Worm (Caenorhabditis elegans) whole organism, young adult: Measurements from ENCODE around the gene eco-1.

Experiments used
- F33H1.4 ChIP-seq: fragments of 200-800 bp; sonication (Bioruptor generic); IDR thresholded peaks from 2 replicates; pipeline ENCODE4 v1.3.6; 2022; ENCODE audit warnings: missing genetic modification reagents, missing genetic modification characterization, missing compliant biosample characterization
- T26A5.8 ChIP-seq: sonication (generic microtip); optimal IDR thresholded peaks from 2 replicates; lab custom pipeline; 2016; ENCODE audit warnings: missing genetic modification characterization, missing compliant biosample characterization
- ama-1 ChIP-seq, 3 experiments: fragments of 150-350 bp in 1 of 3; sonication (generic microtip) in 2 of 3; optimal IDR thresholded peaks; 2 replicates each; lab custom pipeline; 2014 to 2018; ENCODE audit warnings: missing biosample characterization in 2 of 3, missing genetic modification characterization in 2 of 3, missing genetic modification reagents in 2 of 3
- attf-6 ChIP-seq: fragments of 200-800 bp; sonication (Bioruptor generic); IDR thresholded peaks from 2 replicates; pipeline ENCODE4 v1.3.6; 2022; ENCODE audit warnings: missing genetic modification reagents, missing genetic modification characterization, missing compliant biosample characterization
- efl-1 ChIP-seq: fragments of 150-350 bp; optimal IDR thresholded peaks from 2 replicates; lab custom pipeline; 2014; ENCODE audit warnings: missing biosample characterization, missing genetic modification reagents, missing genetic modification characterization
- egl-18 ChIP-seq: fragments of 200-800 bp; sonication (Bioruptor generic); IDR thresholded peaks from 2 replicates; pipeline ENCODE4 v1.3.6; 2022; ENCODE audit warnings: missing genetic modification reagents, missing genetic modification characterization, missing compliant biosample characterization
- him-1 ChIP-seq: sonication (generic microtip); optimal IDR thresholded peaks from 2 replicates; lab custom pipeline; 2016; ENCODE audit warnings: missing genotype, missing genetic modification reagents, missing genetic modification characterization, missing compliant biosample characterization
- pha-4 ChIP-seq: fragments of 150-350 bp; sonication (generic microtip); optimal IDR thresholded peaks from 2 replicates; lab custom pipeline; 2014; ENCODE audit warnings: missing biosample characterization, missing genetic modification reagents, missing genetic modification characterization
- unc-130 ChIP-seq: sonication (generic microtip); optimal IDR thresholded peaks from 2 replicates; lab custom pipeline; 2016; ENCODE audit warnings: missing genetic modification reagents, missing genetic modification characterization, missing compliant biosample characterization
- unc-62 ChIP-seq: fragments of 150-350 bp; optimal IDR thresholded peaks from 2 replicates; lab custom pipeline; 2014; ENCODE audit warnings: missing biosample characterization, missing genetic modification reagents, missing genetic modification characterization

DNA sequence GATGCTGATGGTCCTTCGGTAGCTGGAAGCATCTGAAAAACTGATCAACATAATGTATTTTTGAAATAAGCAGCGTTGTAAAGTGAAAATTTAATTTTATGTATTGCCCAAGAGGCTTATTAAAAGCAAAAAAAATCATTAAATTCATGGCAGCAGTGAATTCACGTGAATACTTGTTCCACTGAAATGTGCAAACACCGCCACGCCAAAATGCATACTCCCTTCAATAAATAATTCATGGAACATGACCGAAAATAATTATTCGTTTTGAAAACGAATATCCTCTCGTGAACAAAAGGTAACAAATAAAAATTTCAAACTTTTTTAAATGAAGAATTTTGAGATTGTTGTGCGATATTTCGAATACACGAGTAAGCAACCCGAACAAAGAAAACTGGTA is 1.5 kb downstream of the eco-1 start, which contains the start of gene F08F8.10:
- no peak for TF ChIP-seq efl-1
- TF ChIP-seq unc-130 (GFP tag; lab: Kevin White, UChicago): no peak
- TF ChIP-seq ama-1 (optimal IDR thresholded peaks at IDR 0.05; lab: Kevin White, UChicago): no peak
- no peak for TF ChIP-seq ama-1 (GFP tag; optimal IDR thresholded peaks at IDR 0.05; lab: Kevin White, UChicago)
- TF ChIP-seq attf-6 (GFP tag; lab: Robert Waterston, UW): no peak
- no peak for TF ChIP-seq him-1
- no peak for TF ChIP-seq egl-18 (GFP tag; lab: Robert Waterston, UW)
- TF ChIP-seq unc-62: no peak
- TF ChIP-seq F33H1.4: no peak
- TF ChIP-seq T26A5.8 (tag; lab: Kevin White, UChicago): no peak
- no peak for TF ChIP-seq pha-4 (tag; lab: Kevin White, UChicago)
